Worm (Caenorhabditis elegans) whole organism, early embryonic: ENCODE results near the gene F47G3.1.

Experiments used
- B0310.2 ChIP-seq: sonication (generic microtip); optimal IDR thresholded peaks from 2 replicates; lab custom pipeline; 2016; ENCODE audit warnings: mild to moderate bottlenecking, missing genetic modification characterization, missing compliant biosample characterization
- F13C5.2 ChIP-seq: sonication (generic microtip); optimal IDR thresholded peaks from 2 replicates; lab custom pipeline; 2017; ENCODE audit warnings: mild to moderate bottlenecking, missing genetic modification characterization, inconsistent platforms, missing compliant biosample characterization
- aly-1 ChIP-seq: sonication (generic microtip); optimal IDR thresholded peaks from 2 replicates; lab custom pipeline; 2016; ENCODE audit warnings: missing genetic modification characterization, missing compliant biosample characterization
- ama-1 ChIP-seq: fragments of 150-350 bp; optimal IDR thresholded peaks from 2 replicates; lab custom pipeline; 2014
- ceh-13 ChIP-seq: fragments of 200-800 bp; sonication (Bioruptor generic); optimal IDR thresholded peaks from 2 replicates; lab custom pipeline; 2018; ENCODE audit warnings: mild to moderate bottlenecking, missing genetic modification characterization, missing compliant biosample characterization
- ceh-36 ChIP-seq: sonication (generic microtip); optimal IDR thresholded peaks from 2 replicates; lab custom pipeline; 2016; ENCODE audit warnings: missing genetic modification characterization, inconsistent platforms, missing compliant biosample characterization
- flt-1 ChIP-seq: fragments of 200-800 bp; sonication (Bioruptor generic); IDR thresholded peaks from 2 replicates; pipeline ENCODE4 v1.3.6; 2022; ENCODE audit warnings: missing genetic modification characterization, missing compliant biosample characterization
- hmbx-1 ChIP-seq: sonication (generic microtip); optimal IDR thresholded peaks from 2 replicates; lab custom pipeline; 2016; ENCODE audit warnings: mild to moderate bottlenecking, missing genetic modification characterization, missing compliant biosample characterization
- hmg-4 ChIP-seq: fragments of 200-800 bp; sonication (Bioruptor generic); optimal IDR thresholded peaks from 2 replicates; lab custom pipeline; 2018; ENCODE audit warnings: mild to moderate bottlenecking, missing genetic modification characterization, missing compliant biosample characterization
- hnd-1 ChIP-seq: sonication (generic microtip); optimal IDR thresholded peaks from 2 replicates; lab custom pipeline; 2016; ENCODE audit warnings: missing genetic modification characterization, missing compliant biosample characterization
- pes-1 ChIP-seq: fragments of 200-800 bp; sonication (Bioruptor generic); IDR thresholded peaks from 2 replicates; pipeline ENCODE4 v1.3.6; 2022; ENCODE audit warnings: missing genetic modification reagents, missing genetic modification characterization, missing compliant biosample characterization
- sea-1 ChIP-seq: fragments of 200-800 bp; sonication (Bioruptor generic); conservative IDR thresholded peaks from 2 replicates; pipeline ENCODE4 v1.3.6; 2022; ENCODE audit warnings: missing genetic modification characterization, missing compliant biosample characterization
- tbx-37 ChIP-seq: fragments of 200-800 bp; sonication (Bioruptor generic); conservative IDR thresholded peaks from 2 replicates; pipeline ENCODE4 v1.3.6; 2022; ENCODE audit warnings: missing genetic modification reagents, missing genetic modification characterization, missing compliant biosample characterization
- tra-4 ChIP-seq: sonication (generic microtip); optimal IDR thresholded peaks from 2 replicates; lab custom pipeline; 2017; ENCODE audit warnings: missing genetic modification characterization, missing compliant biosample characterization

- TF ChIP-seq ama-1 (lab: Kevin White, UChicago) = no peak
- TF ChIP-seq hmbx-1 (tag; lab: Kevin White, UChicago) = no peak
- no peak for TF ChIP-seq aly-1 (tag; lab: Kevin White, UChicago)
- no peak for TF ChIP-seq ceh-36
- no peak for TF ChIP-seq ceh-13 (GFP tag; lab: Kevin White, UChicago)
- no peak for TF ChIP-seq hnd-1
- TF ChIP-seq flt-1 (GFP tag; lab: Robert Waterston, UW) = no peak
- no peak for TF ChIP-seq F13C5.2 (tag; lab: Kevin White, UChicago)
- TF ChIP-seq pes-1 (GFP tag; lab: Robert Waterston, UW) = no peak
- TF ChIP-seq tbx-37 (GFP tag; lab: Robert Waterston, UW) = no peak
- no peak for TF ChIP-seq tra-4 (tag; lab: Kevin White, UChicago)
- no peak for TF ChIP-seq hmg-4 (GFP tag; lab: Kevin White, UChicago)
- TF ChIP-seq B0310.2 (tag; lab: Kevin White, UChicago) = no peak
- TF ChIP-seq sea-1 = no peak
Measured at ce11 chrX:2439728-2440127, 54.2 kb downstream of the F47G3.1 start.
